Worm (Caenorhabditis elegans) whole organism, early embryonic: ENCODE results near the gene T23B7.3.

Experiments used
- B0310.2 ChIP-seq: sonication (generic microtip); optimal IDR thresholded peaks from 2 replicates; lab custom pipeline; 2016; ENCODE audit warnings: mild to moderate bottlenecking, missing genetic modification characterization, missing compliant biosample characterization
- F13C5.2 ChIP-seq: sonication (generic microtip); optimal IDR thresholded peaks from 2 replicates; lab custom pipeline; 2017; ENCODE audit warnings: mild to moderate bottlenecking, missing genetic modification characterization, inconsistent platforms, missing compliant biosample characterization
- aly-1 ChIP-seq: sonication (generic microtip); optimal IDR thresholded peaks from 2 replicates; lab custom pipeline; 2016; ENCODE audit warnings: missing genetic modification characterization, missing compliant biosample characterization
- ama-1 ChIP-seq: fragments of 150-350 bp; optimal IDR thresholded peaks from 2 replicates; lab custom pipeline; 2014
- ceh-13 ChIP-seq: fragments of 200-800 bp; sonication (Bioruptor generic); optimal IDR thresholded peaks from 2 replicates; lab custom pipeline; 2018; ENCODE audit warnings: mild to moderate bottlenecking, missing genetic modification characterization, missing compliant biosample characterization
- ceh-36 ChIP-seq: sonication (generic microtip); optimal IDR thresholded peaks from 2 replicates; lab custom pipeline; 2016; ENCODE audit warnings: missing genetic modification characterization, inconsistent platforms, missing compliant biosample characterization
- ets-7 ChIP-seq: sonication (generic microtip); optimal IDR thresholded peaks from 2 replicates; lab custom pipeline; 2016; ENCODE audit warnings: missing genotype, missing genetic modification characterization, missing compliant biosample characterization
- flt-1 ChIP-seq: fragments of 200-800 bp; sonication (Bioruptor generic); IDR thresholded peaks from 2 replicates; pipeline ENCODE4 v1.3.6; 2022; ENCODE audit warnings: missing genetic modification characterization, missing compliant biosample characterization
- hmbx-1 ChIP-seq: sonication (generic microtip); optimal IDR thresholded peaks from 2 replicates; lab custom pipeline; 2016; ENCODE audit warnings: mild to moderate bottlenecking, missing genetic modification characterization, missing compliant biosample characterization
- hmg-4 ChIP-seq: fragments of 200-800 bp; sonication (Bioruptor generic); optimal IDR thresholded peaks from 2 replicates; lab custom pipeline; 2018; ENCODE audit warnings: mild to moderate bottlenecking, missing genetic modification characterization, missing compliant biosample characterization
- hnd-1 ChIP-seq: sonication (generic microtip); optimal IDR thresholded peaks from 2 replicates; lab custom pipeline; 2016; ENCODE audit warnings: missing genetic modification characterization, missing compliant biosample characterization
- pes-1 ChIP-seq: fragments of 200-800 bp; sonication (Bioruptor generic); IDR thresholded peaks from 2 replicates; pipeline ENCODE4 v1.3.6; 2022; ENCODE audit warnings: missing genetic modification reagents, missing genetic modification characterization, missing compliant biosample characterization
- scrt-1 ChIP-seq: fragments of 200-800 bp; sonication (Bioruptor generic); IDR thresholded peaks from 2 replicates; pipeline ENCODE4 v1.3.6; 2022; ENCODE audit warnings: missing genetic modification characterization, missing compliant biosample characterization
- sea-1 ChIP-seq: fragments of 200-800 bp; sonication (Bioruptor generic); conservative IDR thresholded peaks from 2 replicates; pipeline ENCODE4 v1.3.6; 2022; ENCODE audit warnings: missing genetic modification characterization, missing compliant biosample characterization
- tbx-11 ChIP-seq: fragments of 200-800 bp; sonication (Bioruptor generic); IDR thresholded peaks from 2 replicates; pipeline ENCODE4 v1.3.6; 2022; ENCODE audit warnings: missing genetic modification characterization, missing compliant biosample characterization
- tbx-37 ChIP-seq: fragments of 200-800 bp; sonication (Bioruptor generic); conservative IDR thresholded peaks from 2 replicates; pipeline ENCODE4 v1.3.6; 2022; ENCODE audit warnings: missing genetic modification reagents, missing genetic modification characterization, missing compliant biosample characterization
- tra-4 ChIP-seq: sonication (generic microtip); optimal IDR thresholded peaks from 2 replicates; lab custom pipeline; 2017; ENCODE audit warnings: missing genetic modification characterization, missing compliant biosample characterization

The T23B7.3 gene

DNA sequence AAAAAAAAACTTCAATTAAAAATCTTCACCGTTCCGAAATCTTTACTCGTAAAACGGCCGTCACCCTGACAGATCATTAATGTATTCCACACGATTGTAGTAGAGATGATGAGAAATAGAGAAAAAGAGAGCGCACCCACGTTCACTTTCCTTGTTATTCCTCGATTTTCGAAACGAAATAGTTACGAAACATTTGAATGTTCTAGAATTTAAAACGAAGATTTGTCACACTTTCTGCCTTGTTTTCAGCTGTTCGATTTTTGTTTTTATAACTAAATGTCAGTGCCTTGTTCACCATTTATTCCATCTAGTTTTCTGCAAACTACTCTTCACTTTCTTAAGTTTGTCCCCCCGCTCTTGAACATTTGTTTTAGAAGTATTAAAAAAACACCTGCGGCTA lies 4.8 kb downstream of the T23B7.3 start:
- TF ChIP-seq hnd-1 (tag; lab: Kevin White, UChicago) (no peak), sea-1 (GFP tag; lab: Robert Waterston, UW) (no peak), B0310.2 (tag; lab: Kevin White, UChicago) (no peak), flt-1 (GFP tag; lab: Robert Waterston, UW) (no peak), F13C5.2 (no peak), ets-7 (tag; lab: Kevin White, UChicago) (no peak), ama-1 (lab: Kevin White, UChicago) (no peak), hmg-4 (GFP tag; lab: Kevin White, UChicago) (no peak)

DNA sequence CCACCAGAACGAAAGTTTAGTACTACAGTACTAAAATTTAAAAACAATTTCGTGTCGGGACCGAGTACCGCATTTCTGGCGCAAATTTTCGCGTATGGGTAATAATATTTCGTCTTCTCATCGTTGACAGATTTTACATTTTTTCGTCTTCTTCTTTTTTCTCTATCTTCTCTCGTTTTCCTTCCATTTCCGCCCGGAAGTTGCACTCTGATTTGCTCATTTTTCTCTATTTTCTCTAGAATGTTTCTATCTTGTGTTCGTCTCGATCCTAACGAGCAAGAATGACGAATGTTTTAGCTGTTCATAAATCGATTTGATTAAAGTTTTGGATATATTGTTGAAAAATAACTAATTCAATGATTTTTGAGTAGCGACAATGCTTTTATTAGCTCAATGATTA lies 5.5 kb downstream of the T23B7.3 start:
- TF ChIP-seq ets-7 (tag; lab: Kevin White, UChicago) (no peak), ceh-36 (tag; lab: Kevin White, UChicago) (no peak), hmbx-1 (tag; lab: Kevin White, UChicago) (no peak), ceh-13 (GFP tag; lab: Kevin White, UChicago) (no peak)

- TF ChIP-seq scrt-1 (GFP tag; lab: Robert Waterston, UW) (no peak), hmbx-1 (tag; lab: Kevin White, UChicago) (no peak), B0310.2 (tag; lab: Kevin White, UChicago) (no peak), flt-1 (GFP tag; lab: Robert Waterston, UW) (no peak), F13C5.2 (no peak), aly-1 (tag; lab: Kevin White, UChicago) (no peak), ets-7 (tag; lab: Kevin White, UChicago) (no peak), hnd-1 (tag; lab: Kevin White, UChicago) (no peak), ceh-13 (GFP tag; lab: Kevin White, UChicago) (no peak), tbx-11 (GFP tag; lab: Robert Waterston, UW) (no peak), hmg-4 (GFP tag; lab: Kevin White, UChicago) (no peak), tra-4 (tag; lab: Kevin White, UChicago) (no peak), sea-1 (GFP tag; lab: Robert Waterston, UW) (no peak), ama-1 (lab: Kevin White, UChicago) (no peak), pes-1 (GFP tag; lab: Robert Waterston, UW) (no peak), tbx-37 (no peak)
Measured at ce11 chrII:4856113-4856512, 6.1 kb downstream of the T23B7.3 start.

- TF ChIP-seq B0310.2 (tag; lab: Kevin White, UChicago), result no peak
- no peak for TF ChIP-seq F13C5.2
- no peak for TF ChIP-seq hmbx-1 (tag; lab: Kevin White, UChicago)
- TF ChIP-seq ceh-13 (GFP tag; lab: Kevin White, UChicago), result no peak
- no peak for TF ChIP-seq flt-1 (GFP tag; lab: Robert Waterston, UW)
- TF ChIP-seq hmg-4 (GFP tag; lab: Kevin White, UChicago), result no peak
- no peak for TF ChIP-seq hnd-1 (tag; lab: Kevin White, UChicago)
- no peak for TF ChIP-seq tra-4 (tag; lab: Kevin White, UChicago)
- TF ChIP-seq sea-1 (GFP tag; lab: Robert Waterston, UW), result no peak
- TF ChIP-seq ets-7 (tag; lab: Kevin White, UChicago), result no peak
- no peak for TF ChIP-seq tbx-11 (GFP tag; lab: Robert Waterston, UW)
- no peak for TF ChIP-seq ama-1 (lab: Kevin White, UChicago)
- TF ChIP-seq ceh-36 (tag; lab: Kevin White, UChicago), result no peak
- TF ChIP-seq pes-1 (GFP tag; lab: Robert Waterston, UW), result no peak
- no peak for TF ChIP-seq scrt-1 (GFP tag; lab: Robert Waterston, UW)
- no peak for TF ChIP-seq tbx-37
- TF ChIP-seq aly-1 (tag; lab: Kevin White, UChicago), result no peak
Measured at ce11 chrII:4857086-4857485, 7.1 kb downstream of the T23B7.3 start.

DNA sequence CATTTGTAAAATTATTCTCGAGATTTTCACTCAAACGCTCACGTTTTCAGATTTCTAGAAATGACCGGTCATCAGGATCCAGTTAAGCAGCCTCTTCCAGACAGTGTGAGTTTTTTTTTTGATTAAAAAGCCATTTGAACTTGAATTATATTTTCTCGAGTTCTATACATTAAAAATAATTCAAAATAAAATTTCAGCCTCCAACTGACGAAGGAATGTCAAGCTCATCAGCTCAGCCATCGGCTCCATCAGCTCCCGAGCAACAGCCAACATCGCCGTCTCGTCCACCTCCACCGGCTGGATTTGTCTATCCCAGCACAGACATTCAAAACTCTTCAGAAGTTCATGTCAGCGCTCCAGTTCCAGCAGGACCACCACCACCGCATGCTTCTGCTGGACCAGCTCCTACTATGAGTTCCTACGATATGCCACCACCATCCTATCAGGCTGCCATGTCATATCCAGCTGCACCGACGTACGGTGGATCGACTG lies 7.9 kb downstream of the T23B7.3 start, which contains the start of gene F11G11.5:
Gene F11G11.5, plus strand, starts transcription at position 51 of the 492 bp plus-strand sequence.
- no peak for TF ChIP-seq B0310.2 (tag; lab: Kevin White, UChicago)
- TF ChIP-seq ets-7 (tag; lab: Kevin White, UChicago), result no peak
- no peak for TF ChIP-seq pes-1 (GFP tag; lab: Robert Waterston, UW)
- TF ChIP-seq flt-1 (GFP tag; lab: Robert Waterston, UW), result no peak
- TF ChIP-seq ceh-36 (tag; lab: Kevin White, UChicago), result no peak
- TF ChIP-seq F13C5.2, result no peak
- no peak for TF ChIP-seq ceh-13 (GFP tag; lab: Kevin White, UChicago)
- no peak for TF ChIP-seq sea-1 (GFP tag; lab: Robert Waterston, UW)
- TF ChIP-seq hmbx-1 (tag; lab: Kevin White, UChicago), result no peak
- TF ChIP-seq scrt-1 (GFP tag; lab: Robert Waterston, UW), result no peak
- TF ChIP-seq hnd-1 (tag; lab: Kevin White, UChicago), result no peak
- TF ChIP-seq tra-4 (tag; lab: Kevin White, UChicago), result no peak
- TF ChIP-seq tbx-37, result no peak
- no peak for TF ChIP-seq hmg-4 (GFP tag; lab: Kevin White, UChicago)
- TF ChIP-seq ama-1 (lab: Kevin White, UChicago), result no peak
- TF ChIP-seq aly-1 (tag; lab: Kevin White, UChicago), result no peak
- TF ChIP-seq tbx-11 (GFP tag; lab: Robert Waterston, UW), result no peak

- TF ChIP-seq flt-1 (GFP tag; lab: Robert Waterston, UW), result no peak
- TF ChIP-seq hnd-1 (tag; lab: Kevin White, UChicago), result no peak
- TF ChIP-seq hmbx-1 (tag; lab: Kevin White, UChicago), result no peak
- no peak for TF ChIP-seq hmg-4 (GFP tag; lab: Kevin White, UChicago)
- no peak for TF ChIP-seq pes-1 (GFP tag; lab: Robert Waterston, UW)
- TF ChIP-seq aly-1 (tag; lab: Kevin White, UChicago), result no peak
- TF ChIP-seq tra-4 (tag; lab: Kevin White, UChicago), result no peak
- TF ChIP-seq scrt-1 (GFP tag; lab: Robert Waterston, UW), result no peak
- no peak for TF ChIP-seq sea-1 (GFP tag; lab: Robert Waterston, UW)
- TF ChIP-seq ceh-13 (GFP tag; lab: Kevin White, UChicago), result no peak
- no peak for TF ChIP-seq tbx-37
- TF ChIP-seq ama-1 (lab: Kevin White, UChicago), result no peak
- TF ChIP-seq B0310.2 (tag; lab: Kevin White, UChicago), result no peak
- TF ChIP-seq tbx-11 (GFP tag; lab: Robert Waterston, UW), result no peak
- no peak for TF ChIP-seq ets-7 (tag; lab: Kevin White, UChicago)
- no peak for TF ChIP-seq F13C5.2
- TF ChIP-seq ceh-36 (tag; lab: Kevin White, UChicago), result no peak
Measured at ce11 chrII:4858906-4859411, 9.0 kb downstream of the T23B7.3 start.
